Worm (Caenorhabditis elegans): ENCODE results near the gene tsp-4.

Gene tsp-4

ce11 chrIV:12536358-12536757 is 16.3 kb upstream of the tsp-4 start:
- TF ChIP-seq elt-4 (tag; optimal IDR thresholded peaks at IDR 0.05) (no peak), hlh-30 (tag; optimal IDR thresholded peaks at IDR 0.05; ENCODE audit: insufficient read depth) (no peak), fkh-6 (tag; optimal IDR thresholded peaks at IDR 0.05) (no peak), ceh-31 (tag; optimal IDR thresholded peaks at IDR 0.05) (no peak), T23F11.4 (GFP tag; optimal IDR thresholded peaks at IDR 0.05) (no peak), ceh-14 (tag; optimal IDR thresholded peaks at IDR 0.05) (no peak), pat-9 (tag; optimal IDR thresholded peaks at IDR 0.05) (no peak)

DNA sequence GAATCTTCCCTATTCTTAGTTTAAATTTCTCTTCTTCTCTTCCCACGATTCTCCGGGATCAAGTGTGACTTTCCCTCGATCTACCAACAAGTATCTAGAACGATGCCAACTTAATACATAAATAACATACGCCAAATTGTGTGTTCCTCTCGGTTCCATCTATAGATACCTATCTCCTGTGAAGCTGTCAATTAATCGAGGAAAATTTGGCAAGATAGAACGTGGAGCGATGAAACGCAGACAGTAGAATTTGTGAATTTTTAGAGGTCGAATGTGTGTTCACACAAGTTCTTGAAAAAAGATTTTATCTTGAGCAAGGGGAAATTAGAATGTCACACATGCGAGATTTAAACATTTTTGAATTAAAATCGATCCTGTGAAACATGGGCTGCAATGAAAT is 11.4 kb upstream of the tsp-4 start:
- TF ChIP-seq ceh-48 (tag; optimal IDR thresholded peaks at IDR 0.05) (no peak), ceh-6 (GFP tag; optimal IDR thresholded peaks at IDR 0.05) (no peak), ceh-24 (tag; optimal IDR thresholded peaks at IDR 0.05) (no peak), zip-5 (tag; optimal IDR thresholded peaks at IDR 0.05) (no peak), ceh-31 (tag; optimal IDR thresholded peaks at IDR 0.05) (no peak), npax-4 (tag; optimal IDR thresholded peaks at IDR 0.05) (no peak), syd-9 (tag; optimal IDR thresholded peaks at IDR 0.05) (no peak), nhr-11 (tag; optimal IDR thresholded peaks at IDR 0.05) (no peak), sdc-2 (tag; optimal IDR thresholded peaks at IDR 0.05) (no peak), pha-2 (tag; optimal IDR thresholded peaks at IDR 0.05) (no peak), dve-1 (tag; optimal IDR thresholded peaks at IDR 0.05) (no peak), pag-3 (tag; optimal IDR thresholded peaks at IDR 0.05; ENCODE audit: borderline replicate concordance) (no peak), sox-2 (GFP tag; IDR thresholded peaks at IDR 0.05) (no peak), nhr-232 (tag; optimal IDR thresholded peaks at IDR 0.05) (no peak), fkh-10 (GFP tag; optimal IDR thresholded peaks at IDR 0.05) (no peak), ets-4 (tag; optimal IDR thresholded peaks at IDR 0.05) (no peak), pha-4 (tag; optimal IDR thresholded peaks at IDR 0.05) (no peak), ttx-3 (tag; optimal IDR thresholded peaks at IDR 0.05) (no peak)

ce11 chrIV:12531047-12531446 is 11.0 kb upstream of the tsp-4 start, which contains the start of gene F53B2.5:
Gene F53B2.5 (minus strand): TSS chrIV:12531147.
- TF ChIP-seq nhr-232 (tag; optimal IDR thresholded peaks at IDR 0.05) (no peak), dmd-4 (tag; optimal IDR thresholded peaks at IDR 0.05; ENCODE audit: borderline replicate concordance) (no peak), sox-4 (tag; optimal IDR thresholded peaks at IDR 0.05) (no peak), ttx-3 (tag; optimal IDR thresholded peaks at IDR 0.05) (no peak), ahr-1 (tag; optimal IDR thresholded peaks at IDR 0.05) (no peak), odd-2 (tag; optimal IDR thresholded peaks at IDR 0.05) (no peak), ceh-24 (tag; optimal IDR thresholded peaks at IDR 0.05) (no peak), F13H6.1 (tag; optimal IDR thresholded peaks at IDR 0.05) (no peak)

DNA sequence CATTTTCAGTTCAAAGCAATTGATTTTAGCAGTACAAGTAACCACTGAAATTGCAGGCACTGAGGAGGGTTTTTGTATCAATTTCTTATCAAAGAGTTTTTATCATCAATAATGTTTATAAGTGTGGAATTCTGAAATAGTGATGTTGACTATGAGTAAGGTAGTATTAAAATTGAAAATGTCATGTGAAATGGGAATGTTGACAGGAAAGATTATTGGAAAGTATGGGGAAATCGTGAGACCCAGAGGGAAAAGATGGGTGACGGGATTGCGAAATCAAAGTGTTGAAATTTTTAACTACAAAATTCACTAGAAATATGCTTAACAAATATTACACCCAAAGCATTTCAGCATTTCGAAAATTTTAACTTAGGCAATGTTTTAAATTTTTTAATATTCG is 7.2 kb upstream of the tsp-4 start, which contains the start of gene F53B2.8:
F53B2.8 (minus strand) TSS at position 180 of the 400 bp plus-strand sequence.
- TF ChIP-seq pax-1 (tag; optimal IDR thresholded peaks at IDR 0.05) = no peak
- TF ChIP-seq odd-2 (tag; optimal IDR thresholded peaks at IDR 0.05) = no peak
- no peak for TF ChIP-seq lin-11 (tag; optimal IDR thresholded peaks at IDR 0.05)
- no peak for TF ChIP-seq ztf-16 (tag; optimal IDR thresholded peaks at IDR 0.05)
- no peak for TF ChIP-seq nhr-232 (tag; optimal IDR thresholded peaks at IDR 0.05)
- TF ChIP-seq unc-3 (GFP tag; conservative IDR thresholded peaks at IDR 0.05) = no peak
- TF ChIP-seq unc-3 (tag; optimal IDR thresholded peaks at IDR 0.05) = no peak
- TF ChIP-seq hlh-15 (tag; optimal IDR thresholded peaks at IDR 0.05) = no peak
- no peak for TF ChIP-seq tbx-7 (tag; optimal IDR thresholded peaks at IDR 0.05)
- no peak for TF ChIP-seq ttx-3 (tag; optimal IDR thresholded peaks at IDR 0.05)
- TF ChIP-seq dve-1 (tag; optimal IDR thresholded peaks at IDR 0.05) = no peak
- TF ChIP-seq pros-1 (tag; optimal IDR thresholded peaks at IDR 0.05) = no peak
